Worm (Caenorhabditis elegans): ENCODE results near the gene F44B9.2.
A peak's percentile ranks its signal among the peaks of the same experiment; 100 is the strongest.

Gene F44B9.2

DNA sequence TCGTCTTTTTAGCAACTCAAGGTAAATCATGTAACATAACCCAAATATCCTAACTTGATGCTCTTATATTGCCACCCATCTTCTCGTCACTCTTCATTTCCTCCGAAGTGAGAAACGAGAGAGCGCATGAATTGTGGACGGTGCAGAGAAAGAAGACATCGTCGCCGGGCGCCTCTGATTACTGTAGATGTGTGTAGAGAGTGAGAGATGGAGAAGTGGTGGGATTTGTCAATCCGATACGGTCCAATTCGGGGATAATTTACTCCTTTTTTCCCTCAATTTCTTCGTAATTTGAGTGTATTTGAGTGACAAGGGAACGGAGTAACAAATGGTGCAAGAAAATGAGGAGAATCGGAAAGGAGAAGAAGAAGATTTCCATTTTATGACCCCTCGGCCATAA is 38.9 kb downstream of the F44B9.2 start:
- no peak for TF ChIP-seq egl-27 (tag; optimal IDR thresholded peaks at IDR 0.05)
- no peak for TF ChIP-seq hmg-11 (tag; optimal IDR thresholded peaks at IDR 0.05)

DNA sequence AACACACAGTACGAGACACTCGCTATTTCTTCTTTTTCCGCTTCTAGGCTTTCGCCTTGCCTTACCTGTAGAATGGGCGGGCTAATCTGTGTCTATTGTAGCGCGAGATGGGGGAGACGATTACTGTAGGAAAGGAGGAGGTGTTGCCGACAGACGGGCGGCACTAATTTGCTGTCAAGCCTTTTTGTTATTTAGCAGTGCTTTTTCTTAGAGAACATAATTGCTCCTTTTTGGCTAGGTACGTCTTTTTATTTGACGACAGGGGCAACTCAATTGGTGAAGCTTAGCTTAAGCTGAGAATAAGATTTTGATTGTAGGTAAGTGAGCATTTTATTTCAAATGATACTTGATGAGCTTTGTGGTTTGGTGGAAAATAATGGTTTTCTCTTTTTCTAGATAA is 41.4 kb downstream of the F44B9.2 start:
- TF ChIP-seq tbx-2 (tag; optimal IDR thresholded peaks at IDR 0.05): no peak
- TF ChIP-seq R02D3.7 (tag; optimal IDR thresholded peaks at IDR 0.05): no peak
- no peak for TF ChIP-seq sea-2 (GFP tag; optimal IDR thresholded peaks at IDR 0.05)
- no peak for TF ChIP-seq eor-1 (tag; optimal IDR thresholded peaks at IDR 0.05)
- TF ChIP-seq elt-3 (tag; optimal IDR thresholded peaks at IDR 0.05): no peak
- no peak for TF ChIP-seq lin-15B (tag; optimal IDR thresholded peaks at IDR 0.05)
- no peak for TF ChIP-seq ama-1 (optimal IDR thresholded peaks at IDR 0.05)
- no peak for TF ChIP-seq ceh-82 (tag; optimal IDR thresholded peaks at IDR 0.05)
- TF ChIP-seq egl-27 (tag; optimal IDR thresholded peaks at IDR 0.05): no peak
- no peak for TF ChIP-seq ceh-28 (tag; optimal IDR thresholded peaks at IDR 0.05)
- no peak for TF ChIP-seq egl-5 (tag; optimal IDR thresholded peaks at IDR 0.05)
- TF ChIP-seq unc-39 (tag; optimal IDR thresholded peaks at IDR 0.05): no peak
- TF ChIP-seq nhr-76 (tag; optimal IDR thresholded peaks at IDR 0.05): no peak
- TF ChIP-seq hmg-11 (tag; optimal IDR thresholded peaks at IDR 0.05): no peak

DNA sequence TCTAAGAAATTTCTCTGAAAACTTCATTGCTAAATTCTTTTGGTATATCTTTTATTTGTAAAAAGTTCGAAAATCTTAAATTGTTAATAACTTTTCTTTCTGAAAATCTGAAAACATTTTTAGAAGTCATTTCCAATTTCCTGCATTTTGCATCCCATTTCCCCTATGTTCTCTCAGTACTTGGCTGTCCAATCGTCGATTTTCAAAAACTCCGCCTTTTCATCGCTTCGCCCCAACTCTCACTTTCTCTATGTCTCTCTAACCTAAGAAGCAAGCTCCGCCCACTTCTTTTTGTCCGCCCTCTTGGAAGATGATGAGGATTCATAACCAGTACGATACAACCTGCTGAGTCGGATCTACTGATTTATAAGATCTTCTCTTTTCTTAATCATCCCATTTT is 42.8 kb downstream of the F44B9.2 start:
- TF ChIP-seq ceh-28 (tag; optimal IDR thresholded peaks at IDR 0.05): no peak
- no peak for TF ChIP-seq tbx-2 (tag; optimal IDR thresholded peaks at IDR 0.05)
- peak; percentile 94 for TF ChIP-seq nfya-1 (tag; optimal IDR thresholded peaks at IDR 0.05; ENCODE audit: insufficient read depth)
- TF ChIP-seq hmg-11 (tag; optimal IDR thresholded peaks at IDR 0.05): no peak

DNA sequence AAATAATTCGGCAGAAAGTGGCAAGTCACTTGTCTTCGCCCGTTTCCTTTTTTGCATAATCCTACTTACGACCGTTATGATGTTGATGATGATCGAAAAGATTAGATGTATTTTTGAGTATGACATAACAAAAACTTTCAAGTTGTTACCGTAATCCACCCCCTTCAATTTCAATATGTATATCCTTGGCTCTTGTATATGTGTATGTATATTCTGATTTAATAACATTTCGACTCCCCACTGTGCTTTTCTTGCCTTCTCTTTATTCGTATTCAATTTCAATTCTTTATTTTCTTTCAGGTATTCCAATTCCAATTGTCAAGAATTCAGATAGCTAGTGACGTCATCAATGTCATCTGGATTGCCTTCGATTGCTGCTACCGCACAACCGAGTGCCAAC is 44.7 kb downstream of the F44B9.2 start, which contains the start of gene pros-1:
Gene pros-1, plus strand, starts transcription at position 301 of the 400 bp plus-strand sequence.
- no peak for TF ChIP-seq daf-12 (tag; optimal IDR thresholded peaks at IDR 0.05)
- no peak for TF ChIP-seq elt-3 (tag; optimal IDR thresholded peaks at IDR 0.05)
- no peak for TF ChIP-seq nfya-1 (tag; optimal IDR thresholded peaks at IDR 0.05; ENCODE audit: insufficient read depth)
- TF ChIP-seq fkh-10 (GFP tag; optimal IDR thresholded peaks at IDR 0.05): no peak
- no peak for TF ChIP-seq nhr-43 (tag; optimal IDR thresholded peaks at IDR 0.05; ENCODE audit: poor library complexity, severe bottlenecking)
- TF ChIP-seq ztf-11 (tag; optimal IDR thresholded peaks at IDR 0.05): no peak
- TF ChIP-seq nhr-28 (tag; optimal IDR thresholded peaks at IDR 0.05): no peak
- no peak for TF ChIP-seq ceh-28 (tag; optimal IDR thresholded peaks at IDR 0.05)
- no peak for TF ChIP-seq ceh-82 (tag; optimal IDR thresholded peaks at IDR 0.05)
- TF ChIP-seq nhr-11 (tag; optimal IDR thresholded peaks at IDR 0.05): no peak
- no peak for TF ChIP-seq elt-1 (tag; optimal IDR thresholded peaks at IDR 0.05)
- no peak for TF ChIP-seq aly-2 (tag; optimal IDR thresholded peaks at IDR 0.05)

DNA sequence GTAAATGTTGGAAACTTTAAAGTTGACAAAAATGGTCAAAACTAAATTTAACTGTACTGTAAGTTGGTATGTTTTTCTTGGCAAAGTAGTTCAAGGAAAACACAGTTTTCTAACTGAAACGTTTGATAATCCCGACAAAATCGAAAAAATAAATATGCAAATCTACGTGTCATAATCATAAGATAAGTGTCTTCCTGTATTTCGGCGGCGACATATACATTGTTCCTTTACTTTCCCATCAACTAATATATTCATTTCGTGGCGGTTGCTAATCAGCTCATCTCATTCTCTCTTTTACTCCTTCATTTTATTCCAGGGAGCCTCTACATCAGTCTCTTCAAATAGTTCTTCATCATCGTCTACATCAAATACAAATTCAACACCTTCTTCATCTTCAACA is 45.5 kb downstream of the F44B9.2 start:
- TF ChIP-seq mdl-1 (tag; optimal IDR thresholded peaks at IDR 0.05) (no peak), nhr-77 (tag; optimal IDR thresholded peaks at IDR 0.05) (no peak), ama-1 (optimal IDR thresholded peaks at IDR 0.05) (no peak), pha-4 (tag; optimal IDR thresholded peaks at IDR 0.05) (no peak), lin-39 (tag; optimal IDR thresholded peaks at IDR 0.05) (no peak), nhr-25 (tag; optimal IDR thresholded peaks at IDR 0.05) (no peak), daf-12 (tag; optimal IDR thresholded peaks at IDR 0.05) (no peak), ceh-16 (tag; optimal IDR thresholded peaks at IDR 0.05) (no peak)

ce11 chrIII:8069206-8069605 is 46.9 kb downstream of the F44B9.2 start:
- TF ChIP-seq eor-1 (tag; optimal IDR thresholded peaks at IDR 0.05) (no peak), egl-5 (tag; optimal IDR thresholded peaks at IDR 0.05) (no peak), nhr-77 (tag; optimal IDR thresholded peaks at IDR 0.05) (no peak), ama-1 (optimal IDR thresholded peaks at IDR 0.05) (no peak), egl-27 (tag; optimal IDR thresholded peaks at IDR 0.05) (no peak), elt-3 (tag; optimal IDR thresholded peaks at IDR 0.05) (no peak), pqm-1 (tag; optimal IDR thresholded peaks at IDR 0.05) (no peak)

Data from whole organism, L3 larva.